Worm (Caenorhabditis elegans): Measurements from ENCODE around the gene M01A8.1.

ce11 chrIII:9300670-9301069, 43.6 kb downstream of the M01A8.1 start:
- TF ChIP-seq ces-1 (GFP tag; optimal IDR thresholded peaks at IDR 0.05) (no peak), hlh-4 (tag; optimal IDR thresholded peaks at IDR 0.05) (no peak), nhr-12 (tag; optimal IDR thresholded peaks at IDR 0.05) (no peak), C04F5.9 (tag; optimal IDR thresholded peaks at IDR 0.05) (no peak), nhr-77 (tag; optimal IDR thresholded peaks at IDR 0.05) (no peak), ztf-11 (tag; optimal IDR thresholded peaks at IDR 0.05) (no peak), alr-1 (tag; optimal IDR thresholded peaks at IDR 0.05; ENCODE audit: borderline replicate concordance) (no peak), aha-1 (tag; optimal IDR thresholded peaks at IDR 0.05) (no peak), pqm-1 (tag; optimal IDR thresholded peaks at IDR 0.05) (no peak), hlh-17 (GFP tag; optimal IDR thresholded peaks at IDR 0.05; ENCODE audit: borderline replicate concordance) (no peak), fkh-10 (GFP tag; optimal IDR thresholded peaks at IDR 0.05) (no peak), nhr-76 (tag; optimal IDR thresholded peaks at IDR 0.05) (no peak)

Measured in whole organism, L1 larva.